Worm (Caenorhabditis elegans): ENCODE results near the gene F54G2.1.

F54G2.1 gene

DNA sequence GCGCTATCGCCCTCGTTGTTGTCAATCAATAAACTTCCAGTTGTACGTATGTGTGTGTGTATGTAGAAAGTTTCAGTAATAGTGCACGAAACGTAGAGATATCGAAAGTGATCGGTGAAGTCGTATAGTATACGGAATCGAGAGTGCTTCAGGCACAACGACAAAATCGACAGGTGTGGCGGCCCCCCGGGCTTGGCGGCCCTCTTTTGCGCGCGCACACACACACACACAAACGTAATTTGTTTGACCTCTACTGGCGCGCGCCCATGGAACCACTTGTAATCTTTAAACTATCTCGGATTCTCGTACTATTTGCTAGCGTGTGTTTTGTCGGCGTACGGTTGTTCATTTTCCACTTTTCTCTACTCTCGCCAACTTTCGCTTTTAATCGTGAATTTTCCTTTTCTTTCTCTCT is 72.6 kb downstream of the F54G2.1 start:
- TF ChIP-seq ceh-6 (GFP tag; optimal IDR thresholded peaks at IDR 0.05): no peak
- TF ChIP-seq ceh-22 (tag; optimal IDR thresholded peaks at IDR 0.05): no peak
- TF ChIP-seq syd-9 (tag; optimal IDR thresholded peaks at IDR 0.05): no peak
- no peak for TF ChIP-seq sdc-2 (tag; optimal IDR thresholded peaks at IDR 0.05)
- TF ChIP-seq unc-86 (tag; optimal IDR thresholded peaks at IDR 0.05): no peak
- TF ChIP-seq ets-4 (tag; optimal IDR thresholded peaks at IDR 0.05): peak; percentile 11
- no peak for TF ChIP-seq C38D4.7 (GFP tag; optimal IDR thresholded peaks at IDR 0.05)
- TF ChIP-seq unc-3 (GFP tag; conservative IDR thresholded peaks at IDR 0.05): no peak
- TF ChIP-seq unc-3 (tag; optimal IDR thresholded peaks at IDR 0.05): no peak
- TF ChIP-seq fkh-10 (GFP tag; optimal IDR thresholded peaks at IDR 0.05): no peak
- no peak for TF ChIP-seq K09A11.1 (tag; optimal IDR thresholded peaks at IDR 0.05; ENCODE audit: insufficient read depth)
- no peak for TF ChIP-seq ceh-34 (tag; optimal IDR thresholded peaks at IDR 0.05)
- no peak for TF ChIP-seq pha-4 (tag; optimal IDR thresholded peaks at IDR 0.05)
- TF ChIP-seq pqm-1 (tag; optimal IDR thresholded peaks at IDR 0.05): no peak
- no peak for TF ChIP-seq hlh-8 (tag; optimal IDR thresholded peaks at IDR 0.05)
- peak; percentile 8 for TF ChIP-seq nfya-1 (tag; optimal IDR thresholded peaks at IDR 0.05)
- no peak for TF ChIP-seq ceh-9 (tag; optimal IDR thresholded peaks at IDR 0.05)
- peak; percentile 74 for TF ChIP-seq ceh-18 (tag; optimal IDR thresholded peaks at IDR 0.05)
- TF ChIP-seq ceh-2 (tag; optimal IDR thresholded peaks at IDR 0.05): peak; percentile 10
- no peak for TF ChIP-seq zip-5 (tag; optimal IDR thresholded peaks at IDR 0.05)
- TF ChIP-seq lim-6 (tag; optimal IDR thresholded peaks at IDR 0.05): no peak
- no peak for TF ChIP-seq pag-3 (tag; optimal IDR thresholded peaks at IDR 0.05; ENCODE audit: borderline replicate concordance)
- TF ChIP-seq ama-1 (optimal IDR thresholded peaks at IDR 0.05): no peak
- TF ChIP-seq lin-11 (tag; optimal IDR thresholded peaks at IDR 0.05): no peak
- no peak for TF ChIP-seq ceh-30 (tag; optimal IDR thresholded peaks at IDR 0.05)
- no peak for TF ChIP-seq fkh-6 (tag; optimal IDR thresholded peaks at IDR 0.05)
- TF ChIP-seq K02D7.2 (tag; optimal IDR thresholded peaks at IDR 0.05): no peak
- peak; percentile 58 for TF ChIP-seq ceh-31 (tag; optimal IDR thresholded peaks at IDR 0.05)
- TF ChIP-seq hlh-6 (tag; optimal IDR thresholded peaks at IDR 0.05): no peak
- TF ChIP-seq hlh-30 (tag; optimal IDR thresholded peaks at IDR 0.05; ENCODE audit: insufficient read depth): no peak
- TF ChIP-seq sox-4 (tag; optimal IDR thresholded peaks at IDR 0.05): no peak
- no peak for TF ChIP-seq pros-1 (tag; optimal IDR thresholded peaks at IDR 0.05)
- TF ChIP-seq pax-1 (tag; optimal IDR thresholded peaks at IDR 0.05): no peak
- TF ChIP-seq mec-3 (tag; optimal IDR thresholded peaks at IDR 0.05; ENCODE audit: borderline replicate concordance): no peak
- no peak for TF ChIP-seq ttx-3 (tag; optimal IDR thresholded peaks at IDR 0.05)
- no peak for TF ChIP-seq ahr-1 (tag; optimal IDR thresholded peaks at IDR 0.05)
- TF ChIP-seq elt-4 (tag; optimal IDR thresholded peaks at IDR 0.05): no peak
- no peak for TF ChIP-seq npax-4 (tag; optimal IDR thresholded peaks at IDR 0.05)
- TF ChIP-seq tbx-2 (tag; optimal IDR thresholded peaks at IDR 0.05): peak; percentile 58
- TF ChIP-seq ztf-16 (tag; optimal IDR thresholded peaks at IDR 0.05): no peak
- no peak for TF ChIP-seq fax-1 (tag; optimal IDR thresholded peaks at IDR 0.05)
- TF ChIP-seq elt-2 (tag; optimal IDR thresholded peaks at IDR 0.05): no peak
- no peak for TF ChIP-seq ceh-19 (GFP tag; optimal IDR thresholded peaks at IDR 0.05)
- no peak for TF ChIP-seq tbx-7 (tag; optimal IDR thresholded peaks at IDR 0.05)
- no peak for TF ChIP-seq dmd-4 (tag; optimal IDR thresholded peaks at IDR 0.05; ENCODE audit: borderline replicate concordance)
- no peak for TF ChIP-seq hlh-15 (tag; optimal IDR thresholded peaks at IDR 0.05)
- TF ChIP-seq ref-2 (tag; optimal IDR thresholded peaks at IDR 0.05): peak; percentile 54
- no peak for TF ChIP-seq nhr-232 (tag; optimal IDR thresholded peaks at IDR 0.05)
- TF ChIP-seq nhr-11 (tag; optimal IDR thresholded peaks at IDR 0.05): no peak
- TF ChIP-seq ceh-48 (tag; optimal IDR thresholded peaks at IDR 0.05): no peak
- no peak for TF ChIP-seq rnt-1 (tag; optimal IDR thresholded peaks at IDR 0.05)
- no peak for TF ChIP-seq ceh-24 (tag; optimal IDR thresholded peaks at IDR 0.05)
- TF ChIP-seq madf-2 (tag; optimal IDR thresholded peaks at IDR 0.05): no peak
- no peak for TF ChIP-seq unc-55 (GFP tag; optimal IDR thresholded peaks at IDR 0.05)
- no peak for TF ChIP-seq ceh-45 (GFP tag; IDR thresholded peaks at IDR 0.05)

Data from whole organism, late embryonic.